ENCODE assay signal across 5 fruit fly cellular contexts in the genomic region with DNA sequence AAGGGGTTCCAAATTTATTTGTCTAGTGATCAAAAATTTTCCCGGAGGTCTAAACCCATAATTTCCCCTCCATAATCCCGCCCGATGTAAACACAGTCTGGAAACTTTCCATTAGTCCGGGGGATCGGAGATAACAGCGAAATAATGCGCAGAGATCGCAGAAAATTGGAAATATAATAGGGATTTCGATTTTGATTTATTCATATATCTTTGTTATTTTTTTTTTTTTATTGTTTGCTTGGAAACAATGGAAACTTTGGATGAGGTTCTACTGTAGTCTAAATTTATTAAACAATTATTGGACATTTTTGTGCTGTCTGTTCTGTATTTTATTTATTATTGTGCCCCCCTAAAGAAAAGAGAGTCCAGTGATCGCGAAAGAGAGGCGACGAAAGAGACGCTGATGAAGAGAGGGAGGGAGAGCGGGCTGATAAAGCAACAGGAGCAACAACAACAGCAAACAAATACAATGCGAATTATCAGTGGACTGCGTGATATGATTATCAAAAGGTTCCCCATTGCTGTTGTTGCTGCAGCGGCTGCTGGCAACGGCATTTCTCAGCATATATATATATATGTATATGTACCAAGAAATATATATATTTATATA.
TF ChIP-seq lines count a peak whose summit lies in the region.

No protein-coding gene starts in this region.

- no peak for TF ChIP-seq CTCF in whole organism, embryonic (GFP tag; optimal IDR thresholded peaks at IDR 0.05; lab: Kevin White, UChicago)

TF ChIP-seq in whole organism, adult, 20 proteins besides CTCF, POLR2A, EP300 and RAD21:
- TF ChIP-seq Hr96 (GFP tag; optimal IDR thresholded peaks at IDR 0.05; lab: Kevin White, UChicago) (no peak), tj (GFP tag; optimal IDR thresholded peaks at IDR 0.05; lab: Kevin White, UChicago) (peak; percentile 12)

TF ChIP-seq in whole organism, embryonic, 481 proteins besides CTCF, POLR2A, EP300 and RAD21 (continues in another document):
- TF ChIP-seq CG2678 (tag; optimal IDR thresholded peaks at IDR 0.05; lab: Kevin White, UChicago) (peak; percentile 42), CG6791 (GFP tag; IDR thresholded peaks at IDR 0.05; lab: Robert Waterston, UW; ENCODE audit: partially characterized antibody) (no peak), sna (GFP tag; IDR thresholded peaks at IDR 0.05; lab: Robert Waterston, UW; ENCODE audit: partially characterized antibody) (no peak), CG34376 (GFP tag; optimal IDR thresholded peaks at IDR 0.05; lab: Kevin White, UChicago) (peak; percentile 32), MTF-1 (GFP tag; optimal IDR thresholded peaks at IDR 0.05; lab: Kevin White, UChicago; ENCODE audit: borderline replicate concordance) (no peak), ase (GFP tag; IDR thresholded peaks at IDR 0.05; lab: Robert Waterston, UW) (no peak), chm (GFP tag; IDR thresholded peaks at IDR 0.05; lab: Robert Waterston, UW) (no peak), NC2β (GFP tag; optimal IDR thresholded peaks at IDR 0.05; lab: Kevin White, UChicago) (no peak), CG13123 (GFP tag; optimal IDR thresholded peaks at IDR 0.05; lab: Kevin White, UChicago) (no peak), CG30403 (GFP tag; optimal IDR thresholded peaks at IDR 0.05; lab: Kevin White, UChicago) (peak; percentile 1), CG15601 (tag; optimal IDR thresholded peaks at IDR 0.05; lab: Kevin White, UChicago) (no peak), tap (tag; optimal IDR thresholded peaks at IDR 0.05; lab: Kevin White, UChicago) (no peak), CG10321 (GFP tag; IDR thresholded peaks at IDR 0.05; lab: Robert Waterston, UW) (no peak), CG32532 (GFP tag; IDR thresholded peaks at IDR 0.05; lab: Robert Waterston, UW) (peak; percentile 28; the same call in 1 of the 2 replicates), bab2 (GFP tag; optimal IDR thresholded peaks at IDR 0.05; lab: Kevin White, UChicago) (peak; percentile 7), cwo (GFP tag; optimal IDR thresholded peaks at IDR 0.05; lab: Kevin White, UChicago) (peak; percentile 21), ken (GFP tag; IDR thresholded peaks at IDR 0.05; lab: Robert Waterston, UW) (no peak), gem (tag; optimal IDR thresholded peaks at IDR 0.05; lab: Kevin White, UChicago) (peak; percentile 27), CG1024 (GFP tag; IDR thresholded peaks at IDR 0.05; lab: Robert Waterston, UW) (no peak), stwl (tag; optimal IDR thresholded peaks at IDR 0.05; lab: Kevin White, UChicago) (no peak)

TF ChIP-seq in whole organism, prepupa, 60 proteins besides CTCF, POLR2A, EP300 and RAD21 (continues in another document):
- TF ChIP-seq CG31627 (GFP tag; optimal IDR thresholded peaks at IDR 0.05; lab: Kevin White, UChicago): peak; percentile 32
- TF ChIP-seq net (GFP tag; optimal IDR thresholded peaks at IDR 0.05; lab: Kevin White, UChicago): no peak
- TF ChIP-seq CG11294 (GFP tag; IDR thresholded peaks at IDR 0.05; lab: Robert Waterston, UW): no peak
- no peak for TF ChIP-seq Sox14 (GFP tag; optimal IDR thresholded peaks at IDR 0.05; lab: Kevin White, UChicago)
- peak; percentile 34; the same call in 1 of the 3 replicates for TF ChIP-seq CG6163 (GFP tag; IDR thresholded peaks at IDR 0.05; lab: Robert Waterston, UW)
- no peak for TF ChIP-seq spab (GFP tag; optimal IDR thresholded peaks at IDR 0.05; lab: Kevin White, UChicago)
- TF ChIP-seq Eip75B (GFP tag; optimal IDR thresholded peaks at IDR 0.05; lab: Kevin White, UChicago): no peak
- no peak for TF ChIP-seq CG7368 (GFP tag; optimal IDR thresholded peaks at IDR 0.05; lab: Kevin White, UChicago)
- TF ChIP-seq fd85E (GFP tag; optimal IDR thresholded peaks at IDR 0.05; lab: Kevin White, UChicago): no peak
- no peak for TF ChIP-seq Sox15 (GFP tag; optimal IDR thresholded peaks at IDR 0.05; lab: Kevin White, UChicago)
- peak; percentile 42 for TF ChIP-seq Eip93F (GFP tag; optimal IDR thresholded peaks at IDR 0.05; lab: Kevin White, UChicago)
- TF ChIP-seq ss (GFP tag; optimal IDR thresholded peaks at IDR 0.05; lab: Kevin White, UChicago): peak; percentile 24 to 47
- no peak for TF ChIP-seq CG32006 (GFP tag; optimal IDR thresholded peaks at IDR 0.05; lab: Kevin White, UChicago)
- TF ChIP-seq Gug (GFP tag; IDR thresholded peaks at IDR 0.05; lab: Robert Waterston, UW): no peak
- no peak for TF ChIP-seq achi (GFP tag; optimal IDR thresholded peaks at IDR 0.05; lab: Kevin White, UChicago)
- TF ChIP-seq Met (GFP tag; optimal IDR thresholded peaks at IDR 0.05; lab: Kevin White, UChicago): peak; percentile 42
- no peak for TF ChIP-seq CG3032 (tag; optimal IDR thresholded peaks at IDR 0.05; lab: Kevin White, UChicago)
- no peak for TF ChIP-seq dac (GFP tag; optimal IDR thresholded peaks at IDR 0.05; lab: Kevin White, UChicago)
- no peak for TF ChIP-seq Ets21C (GFP tag; optimal IDR thresholded peaks at IDR 0.05; lab: Kevin White, UChicago)
- peak; percentile 18 for TF ChIP-seq CG6276 (GFP tag; optimal IDR thresholded peaks at IDR 0.05; lab: Kevin White, UChicago)
- TF ChIP-seq Eip78C (GFP tag; lab: Kevin White, UChicago): peak; percentile 77
- peak; percentile 24 for TF ChIP-seq cyc (GFP tag; optimal IDR thresholded peaks at IDR 0.05; lab: Kevin White, UChicago)

TF ChIP-seq in whole organism, pupa, 21 proteins besides CTCF, POLR2A, EP300 and RAD21:
- TF ChIP-seq CG17806 (tag; optimal IDR thresholded peaks at IDR 0.05; lab: Kevin White, UChicago): no peak
- peak; percentile 58 for TF ChIP-seq EcR (GFP tag; optimal IDR thresholded peaks at IDR 0.05; lab: Kevin White, UChicago)
- 0 out of 2 replicates have a peak, but pooled peaks have one; percentile 41 for TF ChIP-seq CG12605 (GFP tag; IDR thresholded peaks at IDR 0.05; lab: Robert Waterston, UW)

TF ChIP-seq in whole organism, wandering third instar larva, 38 proteins besides CTCF, POLR2A, EP300 and RAD21:
- TF ChIP-seq br (GFP tag; optimal IDR thresholded peaks at IDR 0.05; lab: Kevin White, UChicago) (no peak), pan (optimal IDR thresholded peaks at IDR 0.05; lab: Kevin White, UChicago) (no peak), psq (GFP tag; optimal IDR thresholded peaks at IDR 0.05; lab: Kevin White, UChicago) (peak; percentile 44), h (GFP tag; optimal IDR thresholded peaks at IDR 0.05; lab: Kevin White, UChicago) (peak; percentile 41), jim (GFP tag; optimal IDR thresholded peaks at IDR 0.05; lab: Kevin White, UChicago) (no peak), CrebA (GFP tag; optimal IDR thresholded peaks at IDR 0.05; lab: Kevin White, UChicago; ENCODE audit: borderline replicate concordance) (no peak), Myc (optimal IDR thresholded peaks at IDR 0.05; lab: Kevin White, UChicago) (no peak), sage (GFP tag; optimal IDR thresholded peaks at IDR 0.05; lab: Kevin White, UChicago) (no peak), dsf (GFP tag; optimal IDR thresholded peaks at IDR 0.05; lab: Kevin White, UChicago; ENCODE audit: borderline replicate concordance) (no peak), foxo (GFP tag; optimal IDR thresholded peaks at IDR 0.05; lab: Kevin White, UChicago) (peak in 1 of 2 experiments; percentile 43), Rel (GFP tag; optimal IDR thresholded peaks at IDR 0.05; lab: Kevin White, UChicago) (no peak), Rel (tag; optimal IDR thresholded peaks at IDR 0.05; lab: Kevin White, UChicago) (peak; percentile 46), fru (GFP tag; optimal IDR thresholded peaks at IDR 0.05; lab: Kevin White, UChicago) (peak; percentile 43), woc (GFP tag; optimal IDR thresholded peaks at IDR 0.05; lab: Kevin White, UChicago) (no peak), GATAd (GFP tag; optimal IDR thresholded peaks at IDR 0.05; lab: Kevin White, UChicago) (no peak), Jra (GFP tag; optimal IDR thresholded peaks at IDR 0.05; lab: Kevin White, UChicago) (no peak), Hr83 (GFP tag; optimal IDR thresholded peaks at IDR 0.05; lab: Kevin White, UChicago; ENCODE audit: poor library complexity, severe bottlenecking) (no peak), rgr (GFP tag; optimal IDR thresholded peaks at IDR 0.05; lab: Kevin White, UChicago) (peak; percentile 61), Abd-B (GFP tag; optimal IDR thresholded peaks at IDR 0.05; lab: Kevin White, UChicago) (no peak), CG9705 (GFP tag; optimal IDR thresholded peaks at IDR 0.05; lab: Kevin White, UChicago) (no peak), Sp1 (GFP tag; optimal IDR thresholded peaks at IDR 0.05; lab: Kevin White, UChicago) (no peak), N (GFP tag; optimal IDR thresholded peaks at IDR 0.05; lab: Kevin White, UChicago) (no peak), HLH106 (tag; optimal IDR thresholded peaks at IDR 0.05; lab: Kevin White, UChicago) (no peak), Dfd (GFP tag; optimal IDR thresholded peaks at IDR 0.05; lab: Kevin White, UChicago) (no peak), lola (GFP tag; optimal IDR thresholded peaks at IDR 0.05; lab: Kevin White, UChicago) (no peak), Mio (GFP tag; optimal IDR thresholded peaks at IDR 0.05; lab: Kevin White, UChicago) (no peak), Hnf4 (GFP tag; optimal IDR thresholded peaks at IDR 0.05; lab: Kevin White, UChicago) (no peak), CG32264 (GFP tag; optimal IDR thresholded peaks at IDR 0.05; lab: Kevin White, UChicago) (no peak), Hr78 (GFP tag; optimal IDR thresholded peaks at IDR 0.05; lab: Kevin White, UChicago) (no peak), dmrt93B (GFP tag; optimal IDR thresholded peaks at IDR 0.05; lab: Kevin White, UChicago) (no peak), OdsH (GFP tag; optimal IDR thresholded peaks at IDR 0.05; lab: Kevin White, UChicago) (peak; percentile 34), ey (GFP tag; optimal IDR thresholded peaks at IDR 0.05; lab: Kevin White, UChicago) (peak; percentile 42), Dif (GFP tag; optimal IDR thresholded peaks at IDR 0.05; lab: Kevin White, UChicago; ENCODE audit: partially characterized antibody) (peak; percentile 36), usp (GFP tag; optimal IDR thresholded peaks at IDR 0.05; lab: Kevin White, UChicago) (no peak), sv (GFP tag; optimal IDR thresholded peaks at IDR 0.05; lab: Kevin White, UChicago) (no peak), tai (GFP tag; optimal IDR thresholded peaks at IDR 0.05; lab: Kevin White, UChicago) (no peak), brk (GFP tag; optimal IDR thresholded peaks at IDR 0.05; lab: Kevin White, UChicago) (no peak), dl (GFP tag; optimal IDR thresholded peaks at IDR 0.05; lab: Kevin White, UChicago; ENCODE audit: insufficient read depth in 1 of 2, partially characterized antibody in 2 of 2) (peak; percentile 45 to 71), Vsx2 (GFP tag; optimal IDR thresholded peaks at IDR 0.05; lab: Kevin White, UChicago; ENCODE audit: partially characterized antibody) (no peak)
